Worm (Caenorhabditis elegans) whole organism, young adult: ENCODE results near the gene mrpl-39.

Experiments used
- F33H1.4 ChIP-seq: fragments of 200-800 bp; sonication (Bioruptor generic); IDR thresholded peaks from 2 replicates; pipeline ENCODE4 v1.3.6; 2022; ENCODE audit warnings: missing genetic modification reagents, missing genetic modification characterization, missing compliant biosample characterization
- attf-3 ChIP-seq: fragments of 200-800 bp; sonication (Bioruptor generic); conservative IDR thresholded peaks from 2 replicates; pipeline ENCODE4 v1.3.6; 2022; ENCODE audit warnings: missing genetic modification reagents, missing genetic modification characterization, missing compliant biosample characterization
- ceh-100 ChIP-seq: fragments of 200-800 bp; sonication (Bioruptor generic); IDR thresholded peaks from 2 replicates; pipeline ENCODE4 v1.3.6; 2022; ENCODE audit warnings: missing genetic modification reagents, missing genetic modification characterization, missing compliant biosample characterization
- dpff-1 ChIP-seq: sonication (generic microtip); optimal IDR thresholded peaks from 2 replicates; lab custom pipeline; 2017; ENCODE audit warnings: mild to moderate bottlenecking, missing genetic modification characterization, missing compliant biosample characterization
- efl-1 ChIP-seq: fragments of 150-350 bp; optimal IDR thresholded peaks from 2 replicates; lab custom pipeline; 2014; ENCODE audit warnings: missing biosample characterization, missing genetic modification reagents, missing genetic modification characterization
- egl-44 ChIP-seq: fragments of 200-800 bp; sonication (Bioruptor generic); IDR thresholded peaks from 2 replicates; pipeline ENCODE4 v1.3.6; 2022; ENCODE audit warnings: missing genetic modification reagents, missing genetic modification characterization, missing compliant biosample characterization
- ekl-4 ChIP-seq: fragments of 200-800 bp; sonication (Bioruptor generic); IDR thresholded peaks from 2 replicates; pipeline ENCODE4 v1.3.6; 2022; ENCODE audit warnings: missing genetic modification reagents, missing genetic modification characterization, missing compliant biosample characterization
- hlh-12 ChIP-seq: sonication (generic microtip); optimal IDR thresholded peaks from 2 replicates; lab custom pipeline; 2016; ENCODE audit warnings: missing genetic modification characterization, missing compliant biosample characterization
- lir-1 ChIP-seq: fragments of 200-800 bp; sonication (Bioruptor generic); conservative IDR thresholded peaks from 2 replicates; pipeline ENCODE4 v1.3.6; 2022; ENCODE audit warnings: missing genetic modification reagents, missing genetic modification characterization, missing compliant biosample characterization
- madf-8 ChIP-seq: fragments of 200-800 bp; sonication (Bioruptor generic); conservative IDR thresholded peaks from 2 replicates; pipeline ENCODE4 v1.3.6; 2022; ENCODE audit warnings: missing genetic modification reagents, missing genetic modification characterization, missing compliant biosample characterization
- pbrm-1 ChIP-seq: fragments of 200-800 bp; sonication (Bioruptor generic); IDR thresholded peaks from 2 replicates; pipeline ENCODE4 v1.3.6; 2022; ENCODE audit warnings: missing genetic modification reagents, missing genetic modification characterization, missing compliant biosample characterization
- snpc-4 ChIP-seq, 5 experiments: fragments of 150-350 bp in 1 of 5; sonication (generic microtip) in 4 of 5; optimal IDR thresholded peaks; 2 replicates each; lab custom pipeline; 2014 to 2018; ENCODE audit warnings: missing genetic modification characterization in 5 of 5, missing biosample characterization in 3 of 5, antibody characterized with exemption in 2 of 5, mild to moderate bottlenecking in 2 of 5, missing compliant biosample characterization in 2 of 5, missing genotype in 2 of 5, moderate library complexity in 2 of 5, missing genetic modification reagents in 1 of 5
- unc-62 ChIP-seq: fragments of 150-350 bp; optimal IDR thresholded peaks from 2 replicates; lab custom pipeline; 2014; ENCODE audit warnings: missing biosample characterization, missing genetic modification reagents, missing genetic modification characterization
- ztf-3 ChIP-seq: fragments of 200-800 bp; sonication (Bioruptor generic); optimal IDR thresholded peaks from 2 replicates; lab custom pipeline; 2018; ENCODE audit warnings: mild to moderate bottlenecking, missing genetic modification characterization, missing compliant biosample characterization

DNA sequence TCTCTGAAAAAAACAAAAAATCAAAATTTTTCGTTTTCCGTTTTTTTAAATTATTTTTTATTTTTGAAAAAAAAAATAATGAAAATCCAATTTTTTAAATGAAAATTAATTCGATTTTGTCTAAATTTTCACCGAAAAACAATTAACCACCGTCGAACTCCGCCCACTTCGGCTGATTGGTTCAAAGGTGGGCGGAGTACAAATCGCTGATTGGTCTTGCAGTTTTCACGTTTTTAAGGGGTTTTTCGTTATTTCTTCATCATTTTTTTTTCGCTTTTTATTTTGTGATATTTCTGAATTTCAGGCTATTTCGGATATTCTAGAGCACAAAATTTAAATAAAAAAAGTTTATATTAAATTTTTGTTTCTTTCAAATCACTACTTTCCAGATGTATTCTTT, 43.6 kb downstream of the mrpl-39 start:
- TF ChIP-seq ztf-3 (GFP tag; lab: Kevin White, UChicago), result no peak
- TF ChIP-seq dpff-1 (tag; lab: Kevin White, UChicago), result no peak
- TF ChIP-seq attf-3 (GFP tag; lab: Robert Waterston, UW), result no peak
- TF ChIP-seq efl-1 (GFP tag; lab: Kevin White, UChicago), result no peak
- TF ChIP-seq ceh-100 (GFP tag; lab: Robert Waterston, UW), result no peak
- TF ChIP-seq ekl-4, result no peak
- TF ChIP-seq lir-1, result no peak
- no peak for TF ChIP-seq pbrm-1 (GFP tag; lab: Robert Waterston, UW)
- TF ChIP-seq unc-62 (GFP tag; lab: Kevin White, UChicago), result no peak
- TF ChIP-seq egl-44 (GFP tag; lab: Robert Waterston, UW), result no peak
- no peak for TF ChIP-seq F33H1.4 (GFP tag; lab: Robert Waterston, UW)
- no peak for TF ChIP-seq madf-8 (GFP tag; lab: Robert Waterston, UW)
- TF ChIP-seq snpc-4 (GFP tag; optimal IDR thresholded peaks at IDR 0.05; lab: Kevin White, UChicago), result no peak
- no peak for TF ChIP-seq snpc-4 (tag; optimal IDR thresholded peaks at IDR 0.05; lab: Kevin White, UChicago)
- TF ChIP-seq hlh-12 (tag; lab: Kevin White, UChicago), result no peak
